Fruit fly (Drosophila melanogaster) whole organism, embryonic: ENCODE measurements around the gene RpS12.

Source experiments
- CG10462 ChIP-seq: fragments of 200-800 bp; sonication (Bioruptor generic); optimal IDR thresholded peaks from 2 replicates; lab custom pipeline; 2016; ENCODE audit warnings: missing biosample characterization, missing genetic modification characterization
- CHES-1-like ChIP-seq: fragments of 200-800 bp; sonication (Bioruptor generic); optimal IDR thresholded peaks from 2 replicates; lab custom pipeline; 2016; ENCODE audit warnings: missing biosample characterization, missing genetic modification characterization
- Dref ChIP-seq: fragments of 200-800 bp; sonication (Bioruptor generic); IDR thresholded peaks from 2 replicates; pipeline ENCODE4 v1.3.6; 2022; ENCODE audit warnings: missing biosample characterization, missing genetic modification characterization
- Lim3 ChIP-seq: fragments of 200-800 bp; sonication (Bioruptor generic); IDR thresholded peaks from 2 replicates; pipeline ENCODE4 v1.3.6; 2022; ENCODE audit warnings: missing biosample characterization, missing genetic modification characterization
- Sin3A ChIP-seq: fragments of >200 bp; optimal IDR thresholded peaks from 2 replicates; lab custom pipeline; 2018
- caup ChIP-seq: fragments of 200-800 bp; sonication (Bioruptor generic); optimal IDR thresholded peaks from 3 replicates; lab custom pipeline; 2017; ENCODE audit warnings: missing biosample characterization, mild to moderate bottlenecking, missing genetic modification characterization, moderate library complexity; ENCODE audit not compliant: severe bottlenecking
- danr ChIP-seq: fragments of 200-800 bp; sonication (Bioruptor generic); IDR thresholded peaks from 2 replicates; pipeline ENCODE4 v1.3.6; 2022; ENCODE audit warnings: missing biosample characterization, missing genetic modification characterization
- dysf ChIP-seq: fragments of 200-800 bp; sonication (Bioruptor generic); IDR thresholded peaks from 3 replicates; pipeline ENCODE4 v1.3.6; 2022; ENCODE audit warnings: missing biosample characterization, missing genetic modification characterization
- her ChIP-seq: fragments of 200-800 bp; sonication (Bioruptor generic); optimal IDR thresholded peaks from 2 replicates; lab custom pipeline; 2016; ENCODE audit warnings: missing biosample characterization, missing genetic modification characterization
- pan ChIP-seq, 4 experiments: fragments of >200 bp in 3 of 4; fragments of 200-800 bp in 1 of 4; sonication (Bioruptor generic) in 1 of 4; optimal IDR thresholded peaks in 3 of 4; IDR thresholded peaks in 1 of 4; 2 replicates each; pipeline versions ENCODE4 v1.3.6 to Lab custom; 2017 to 2022; ENCODE audit warnings: missing biosample characterization in 2 of 4, missing genetic modification characterization in 2 of 4, mixed read lengths in 1 of 4

- TF ChIP-seq dysf (GFP tag; lab: Robert Waterston, UW) (no peak), her (GFP tag; lab: Kevin White, UChicago) (no peak), CHES-1-like (GFP tag; lab: Kevin White, UChicago) (no peak), danr (no peak), CG10462 (GFP tag; lab: Kevin White, UChicago) (no peak), Dref (no peak), pan (optimal IDR thresholded peaks at IDR 0.05; lab: Kevin White, UChicago) (no peak), pan (GFP tag; optimal IDR thresholded peaks at IDR 0.05 in 1 of 2, IDR thresholded peaks at IDR 0.05 in 1 of 2) (no peak), Lim3 (GFP tag; lab: Robert Waterston, UW) (no peak), caup (GFP tag; lab: Kevin White, UChicago) (no peak), Sin3A (lab: Kevin White, UChicago) (no peak)
These were observed 51.0 kb downstream of the RpS12 start for dm6 chr3L:13074084-13074624.
